Worm (Caenorhabditis elegans) whole organism, L4 larva: ENCODE data around the gene egl-1.

Experiments
- T20F7.1 ChIP-seq: fragments of 200-800 bp; sonication (Bioruptor generic); optimal IDR thresholded peaks from 2 replicates; lab custom pipeline; 2018; ENCODE audit warnings: mild to moderate bottlenecking, missing genetic modification characterization, missing compliant biosample characterization
- ama-1 ChIP-seq: fragments of 150-350 bp; optimal IDR thresholded peaks from 2 replicates; lab custom pipeline; 2014; ENCODE audit warnings: inconsistent platforms, mixed read lengths
- attf-4 ChIP-seq: sonication (generic microtip); optimal IDR thresholded peaks from 3 replicates; lab custom pipeline; 2017; ENCODE audit warnings: missing biosample characterization, missing genetic modification characterization
- hif-1 ChIP-seq, 2 experiments: sonication (generic microtip); optimal IDR thresholded peaks; 2 replicates each; lab custom pipeline; 2016 to 2017; ENCODE audit warnings: missing compliant biosample characterization in 2 of 2, missing genetic modification characterization in 2 of 2, missing genetic modification reagents in 2 of 2, missing genotype in 2 of 2, mild to moderate bottlenecking in 1 of 2
- lin-1 ChIP-seq: fragments of 200-800 bp; sonication (Bioruptor generic); IDR thresholded peaks from 2 replicates; pipeline ENCODE4 v1.3.6; 2022; ENCODE audit warnings: missing genetic modification reagents, missing genetic modification characterization, missing compliant biosample characterization
- lsy-2 ChIP-seq, 2 experiments: fragments of 150-350 bp in 1 of 2; sonication (generic microtip) in 1 of 2; optimal IDR thresholded peaks; 2 replicates each; lab custom pipeline; 2014 to 2017; ENCODE audit warnings: missing biosample characterization in 2 of 2, missing genetic modification characterization in 2 of 2
- nhr-48 ChIP-seq: sonication (generic microtip); optimal IDR thresholded peaks from 2 replicates; lab custom pipeline; 2016; ENCODE audit warnings: mild to moderate bottlenecking, missing genetic modification characterization, missing compliant biosample characterization
- nhr-76 ChIP-seq: fragments of 150-350 bp; optimal IDR thresholded peaks from 2 replicates; lab custom pipeline; 2014; ENCODE audit warnings: missing biosample characterization, missing genetic modification characterization
- zag-1 ChIP-seq: fragments of 150-350 bp; optimal IDR thresholded peaks from 2 replicates; lab custom pipeline; 2014; ENCODE audit warnings: missing biosample characterization, missing genetic modification characterization
- ztf-7 ChIP-seq: fragments of 150-350 bp; optimal IDR thresholded peaks from 2 replicates; lab custom pipeline; 2014; ENCODE audit warnings: missing biosample characterization, missing genetic modification characterization

DNA sequence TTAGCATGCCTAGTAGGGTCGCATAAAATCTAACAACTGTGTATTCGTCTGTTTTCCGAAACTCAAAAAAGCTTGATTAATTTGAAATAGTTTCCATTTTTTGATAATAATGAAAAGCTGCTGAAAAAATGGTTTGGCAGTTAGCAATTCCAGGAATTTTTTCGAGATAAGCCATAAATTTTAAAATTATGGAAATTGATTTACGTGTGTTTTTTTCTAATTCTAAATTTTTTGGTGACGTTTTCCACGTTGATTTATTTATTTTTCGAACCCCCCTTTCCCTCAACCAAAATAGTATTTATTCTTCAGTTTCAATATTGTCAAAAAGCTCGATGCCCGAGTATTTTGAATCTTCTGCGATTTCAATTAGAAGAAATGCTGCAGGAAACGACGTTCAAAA lies 3.3 kb downstream of the egl-1 start, which contains the start of gene F23B12.1:
- TF ChIP-seq lsy-2 (tag; optimal IDR thresholded peaks at IDR 0.05; lab: Kevin White, UChicago) (no peak), nhr-76 (no peak), T20F7.1 (GFP tag; lab: Kevin White, UChicago) (no peak), ama-1 (no peak), zag-1 (no peak), lin-1 (no peak), ztf-7 (tag; lab: Kevin White, UChicago) (no peak), nhr-48 (tag; lab: Kevin White, UChicago) (no peak), hif-1 (tag; optimal IDR thresholded peaks at IDR 0.05; lab: Kevin White, UChicago) (no peak), attf-4 (no peak)
